Worm (Caenorhabditis elegans) whole organism, L3 larva: ENCODE measurements around the gene R02F2.9.

ENCODE experiments used
- ZK546.5 ChIP-seq: sonication (generic microtip); optimal IDR thresholded peaks from 2 replicates; lab custom pipeline; 2017; ENCODE audit warnings: missing biosample characterization, missing genetic modification characterization
- aly-2 ChIP-seq: fragments of 150-350 bp; optimal IDR thresholded peaks from 2 replicates; lab custom pipeline; 2014; ENCODE audit warnings: missing biosample characterization, missing genetic modification characterization
- ama-1 ChIP-seq: fragments of 150-350 bp; optimal IDR thresholded peaks from 2 replicates; lab custom pipeline; 2018
- egl-27 ChIP-seq: sonication (generic microtip); optimal IDR thresholded peaks from 4 replicates; lab custom pipeline; 2017; ENCODE audit warnings: missing biosample characterization, missing genetic modification reagents, missing genetic modification characterization
- elt-2 ChIP-seq: sonication (generic microtip); optimal IDR thresholded peaks from 2 replicates; lab custom pipeline; 2016; ENCODE audit warnings: missing genetic modification reagents, mild to moderate bottlenecking, missing genetic modification characterization, missing compliant biosample characterization
- eor-1 ChIP-seq, 2 experiments: fragments of 150-350 bp; optimal IDR thresholded peaks; 2 replicates each; lab custom pipeline; 2014 to 2018; ENCODE audit warnings: missing biosample characterization in 2 of 2, missing genetic modification characterization in 2 of 2
- lin-39 ChIP-seq: fragments of 150-350 bp; optimal IDR thresholded peaks from 2 replicates; lab custom pipeline; 2018; ENCODE audit warnings: missing biosample characterization, missing genetic modification reagents, missing genetic modification characterization
- lsy-12 ChIP-seq: sonication (generic microtip); optimal IDR thresholded peaks from 2 replicates; lab custom pipeline; 2016; ENCODE audit warnings: mild to moderate bottlenecking, missing genetic modification characterization, missing compliant biosample characterization
- nhr-12 ChIP-seq: fragments of 150-350 bp; optimal IDR thresholded peaks from 2 replicates; lab custom pipeline; 2014; ENCODE audit warnings: missing biosample characterization, missing genetic modification characterization
- nhr-237 ChIP-seq: fragments of 150-350 bp; optimal IDR thresholded peaks from 2 replicates; lab custom pipeline; 2014; ENCODE audit warnings: missing biosample characterization, missing genetic modification characterization
- nhr-76 ChIP-seq: fragments of 150-350 bp; sonication (generic microtip); optimal IDR thresholded peaks from 5 replicates; lab custom pipeline; 2014; ENCODE audit warnings: missing biosample characterization, missing genetic modification characterization
- skn-1 ChIP-seq: fragments of 150-350 bp; optimal IDR thresholded peaks from 2 replicates; lab custom pipeline; 2014; ENCODE audit warnings: missing biosample characterization, missing genetic modification characterization
- snpc-4 ChIP-seq: fragments of 150-350 bp; optimal IDR thresholded peaks from 2 replicates; lab custom pipeline; 2014; ENCODE audit warnings: missing biosample characterization, missing genetic modification characterization
- unc-39 ChIP-seq: sonication (generic microtip); optimal IDR thresholded peaks from 4 replicates; lab custom pipeline; 2017; ENCODE audit warnings: missing biosample characterization, missing genetic modification characterization

DNA sequence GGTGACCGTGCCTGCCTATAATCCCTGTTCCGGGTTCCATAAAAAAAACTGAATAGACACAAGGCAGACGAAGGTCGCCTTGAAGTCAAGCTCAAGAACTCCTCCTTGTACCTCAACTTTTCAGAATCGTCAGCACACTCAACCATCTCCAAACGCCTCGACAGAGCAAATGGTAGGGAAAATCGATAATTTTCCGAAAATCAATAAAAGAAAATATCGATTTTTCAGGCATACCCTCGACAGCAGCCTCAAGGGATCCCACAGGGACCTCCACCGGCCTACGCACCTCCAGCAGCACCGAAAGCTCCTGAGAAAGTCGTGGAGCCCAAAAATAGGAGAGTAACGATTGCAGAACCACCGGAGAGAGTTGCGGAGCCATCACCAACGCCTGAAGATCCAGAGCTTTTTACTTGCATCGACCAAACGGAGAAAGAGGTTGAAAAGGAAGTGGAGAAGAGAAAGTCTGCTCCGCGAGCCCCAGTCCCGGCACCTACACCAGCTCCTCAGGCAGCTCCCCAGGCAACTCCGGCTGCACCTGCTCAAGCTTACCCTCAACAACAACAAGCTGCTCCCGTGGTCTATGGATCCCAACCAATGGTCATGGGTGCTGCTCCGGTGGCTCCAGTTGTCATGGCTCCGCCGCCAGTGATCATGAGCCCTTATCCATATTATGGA, 19.4 kb upstream of the R02F2.9 start:
- TF ChIP-seq ZK546.5 (tag; lab: Kevin White, UChicago) (no peak), lsy-12 (tag; lab: Kevin White, UChicago) (no peak), unc-39 (tag; lab: Kevin White, UChicago) (no peak), elt-2 (tag; lab: Kevin White, UChicago) (no peak), snpc-4 (tag; lab: Kevin White, UChicago) (no peak), lin-39 (tag; lab: Kevin White, UChicago) (no peak), skn-1 (tag; lab: Kevin White, UChicago) (no peak), eor-1 (tag; optimal IDR thresholded peaks at IDR 0.05; lab: Kevin White, UChicago) (no peak), nhr-237 (no peak), nhr-76 (tag; lab: Kevin White, UChicago) (no peak), ama-1 (lab: Kevin White, UChicago) (no peak), nhr-12 (no peak), aly-2 (tag; lab: Kevin White, UChicago) (no peak), egl-27 (tag; lab: Kevin White, UChicago) (no peak)
